Worm (Caenorhabditis elegans) whole organism, L4 larva: Measurements from ENCODE around the gene srd-2.
A peak's percentile ranks its signal among the peaks of the same experiment; 100 is the strongest.

Experiments used
- D1046.2 ChIP-seq: fragments of 200-800 bp; sonication (Bioruptor generic); IDR thresholded peaks from 2 replicates; pipeline ENCODE4 v1.3.6; 2022; ENCODE audit warnings: missing genetic modification characterization, missing compliant biosample characterization
- F10B5.3 ChIP-seq: sonication (generic microtip); optimal IDR thresholded peaks from 2 replicates; lab custom pipeline; 2016; ENCODE audit warnings: mild to moderate bottlenecking, missing genetic modification characterization, missing compliant biosample characterization
- F26F4.8 ChIP-seq: fragments of 200-800 bp; sonication (Bioruptor generic); conservative IDR thresholded peaks from 2 replicates; pipeline ENCODE4 v1.3.6; 2022; ENCODE audit warnings: missing genetic modification characterization, missing compliant biosample characterization
- F37D6.2 ChIP-seq: sonication (generic microtip); optimal IDR thresholded peaks from 2 replicates; lab custom pipeline; 2016; ENCODE audit warnings: mild to moderate bottlenecking, missing genetic modification characterization, missing compliant biosample characterization
- R02D3.7 ChIP-seq: fragments of 150-350 bp; sonication (generic microtip); optimal IDR thresholded peaks from 3 replicates; lab custom pipeline; 2014; ENCODE audit warnings: missing biosample characterization, missing genetic modification characterization
- T26A8.4 ChIP-seq: fragments of 200-800 bp; sonication (Bioruptor generic); IDR thresholded peaks from 2 replicates; pipeline ENCODE4 v1.3.6; 2022; ENCODE audit warnings: missing genetic modification characterization, missing compliant biosample characterization
- aha-1 ChIP-seq: fragments of 150-350 bp; peaks from one replicate; lab custom pipeline; 2014; ENCODE audit warnings: missing biosample characterization, missing genetic modification characterization
- ceh-62 ChIP-seq: sonication (generic microtip); optimal IDR thresholded peaks from 2 replicates; lab custom pipeline; 2017; ENCODE audit warnings: missing biosample characterization, missing genetic modification characterization
- daf-16 ChIP-seq, 3 experiments: sonication (generic microtip); optimal IDR thresholded peaks; 2 replicates each; lab custom pipeline; 2016 to 2017; ENCODE audit warnings: missing genetic modification characterization in 3 of 3, missing genetic modification reagents in 3 of 3, mild to moderate bottlenecking in 2 of 3, missing compliant biosample characterization in 2 of 3, missing biosample characterization in 1 of 3, moderate library complexity in 1 of 3
- dmd-6 ChIP-seq: fragments of 200-800 bp; sonication (Bioruptor generic); IDR thresholded peaks from 2 replicates; pipeline ENCODE4 v1.3.6; 2022; ENCODE audit warnings: missing genetic modification reagents, missing genetic modification characterization, missing compliant biosample characterization
- dmd-9 ChIP-seq: fragments of 200-800 bp; sonication (Bioruptor generic); IDR thresholded peaks from 2 replicates; pipeline ENCODE4 v1.3.6; 2022; ENCODE audit warnings: missing genetic modification reagents, missing genetic modification characterization, missing compliant biosample characterization
- dpl-1 ChIP-seq: fragments of 150-350 bp; optimal IDR thresholded peaks from 2 replicates; lab custom pipeline; 2014; ENCODE audit warnings: missing biosample characterization, missing genetic modification reagents, missing genetic modification characterization
- egl-27 ChIP-seq: sonication (generic microtip); optimal IDR thresholded peaks from 3 replicates; lab custom pipeline; 2017; ENCODE audit warnings: missing biosample characterization, missing genetic modification reagents, missing genetic modification characterization
- egl-43 ChIP-seq: fragments of 200-800 bp; sonication (Bioruptor generic); IDR thresholded peaks from 2 replicates; pipeline ENCODE4 v1.3.6; 2022; ENCODE audit warnings: missing genetic modification reagents, missing genetic modification characterization, missing compliant biosample characterization
- fkh-10 ChIP-seq: fragments of 150-350 bp; optimal IDR thresholded peaks from 2 replicates; lab custom pipeline; 2014; ENCODE audit warnings: missing biosample characterization, missing genetic modification reagents, missing genetic modification characterization
- hif-1 ChIP-seq, 2 experiments: sonication (generic microtip); optimal IDR thresholded peaks; 2 replicates each; lab custom pipeline; 2016 to 2017; ENCODE audit warnings: missing compliant biosample characterization in 2 of 2, missing genetic modification characterization in 2 of 2, missing genetic modification reagents in 2 of 2, missing genotype in 2 of 2, mild to moderate bottlenecking in 1 of 2
- hlh-30 ChIP-seq: sonication (generic microtip); optimal IDR thresholded peaks from 2 replicates; lab custom pipeline; 2017; ENCODE audit warnings: antibody characterized with exemption, mild to moderate bottlenecking, missing genetic modification characterization, missing compliant biosample characterization; ENCODE audit not compliant: insufficient read depth
- jun-1 ChIP-seq: fragments of 150-350 bp; optimal IDR thresholded peaks from 2 replicates; lab custom pipeline; 2014; ENCODE audit warnings: missing biosample characterization, missing genetic modification reagents, missing genetic modification characterization
- lir-3 ChIP-seq: sonication (generic microtip); optimal IDR thresholded peaks from 2 replicates; lab custom pipeline; 2016; ENCODE audit warnings: mild to moderate bottlenecking, missing genetic modification characterization, missing compliant biosample characterization
- madf-9 ChIP-seq: fragments of 200-800 bp; sonication (Bioruptor generic); conservative IDR thresholded peaks from 2 replicates; pipeline ENCODE4 v1.3.6; 2022; ENCODE audit warnings: missing genetic modification reagents, missing genetic modification characterization, missing compliant biosample characterization
- mdl-1 ChIP-seq, 2 experiments: fragments of 150-350 bp in 1 of 2; sonication (generic microtip) in 1 of 2; optimal IDR thresholded peaks; 2 replicates each; lab custom pipeline; 2014 to 2017; ENCODE audit warnings: missing biosample characterization in 2 of 2, missing genetic modification characterization in 2 of 2
- mxl-3 ChIP-seq: fragments of 200-800 bp; sonication (Bioruptor generic); optimal IDR thresholded peaks from 2 replicates; lab custom pipeline; 2018; ENCODE audit warnings: mild to moderate bottlenecking, missing genetic modification characterization, missing compliant biosample characterization
- nhr-11 ChIP-seq: fragments of 150-350 bp; optimal IDR thresholded peaks from 2 replicates; lab custom pipeline; 2014; ENCODE audit warnings: missing biosample characterization, missing genetic modification characterization
- nhr-25 ChIP-seq: sonication (generic microtip); optimal IDR thresholded peaks from 2 replicates; lab custom pipeline; 2017; ENCODE audit warnings: missing genetic modification characterization, mild to moderate bottlenecking, missing compliant biosample characterization, antibody characterized with exemption, moderate library complexity, borderline replicate concordance; ENCODE audit not compliant: insufficient read depth
- nhr-77 ChIP-seq: fragments of 150-350 bp; optimal IDR thresholded peaks from 2 replicates; lab custom pipeline; 2014; ENCODE audit warnings: missing biosample characterization, missing genetic modification characterization
- pqm-1 ChIP-seq: sonication (generic microtip); optimal IDR thresholded peaks from 2 replicates; lab custom pipeline; 2017; ENCODE audit warnings: missing biosample characterization, missing genetic modification characterization
- rbr-2 ChIP-seq: sonication (generic microtip); optimal IDR thresholded peaks from 2 replicates; lab custom pipeline; 2016; ENCODE audit warnings: missing genotype, missing genetic modification characterization, missing compliant biosample characterization
- saeg-2 ChIP-seq: fragments of 200-800 bp; sonication (Bioruptor generic); IDR thresholded peaks from 2 replicates; pipeline ENCODE4 v1.3.6; 2022; ENCODE audit warnings: missing genetic modification reagents, missing genetic modification characterization, missing compliant biosample characterization
- sdz-12 ChIP-seq: fragments of 200-800 bp; sonication (Bioruptor generic); optimal IDR thresholded peaks from 2 replicates; lab custom pipeline; 2018; ENCODE audit warnings: mild to moderate bottlenecking, missing genetic modification characterization, missing compliant biosample characterization
- spr-3 ChIP-seq: fragments of 200-800 bp; sonication (Bioruptor generic); optimal IDR thresholded peaks from 2 replicates; lab custom pipeline; 2018; ENCODE audit warnings: mild to moderate bottlenecking, missing genetic modification characterization, missing compliant biosample characterization
- unc-62 ChIP-seq, 3 experiments: fragments of 150-350 bp in 1 of 3; sonication (generic microtip); optimal IDR thresholded peaks in 2 of 3; peaks in 1 of 3; 1 replicate in 1 of 3; 2 replicates in 2 of 3; lab custom pipeline; 2014 to 2017; ENCODE audit warnings: missing biosample characterization in 3 of 3, missing genetic modification characterization in 3 of 3, missing genetic modification reagents in 3 of 3, missing genotype in 1 of 3
- ztf-7 ChIP-seq: fragments of 150-350 bp; optimal IDR thresholded peaks from 2 replicates; lab custom pipeline; 2014; ENCODE audit warnings: missing biosample characterization, missing genetic modification characterization

Gene srd-2

DNA sequence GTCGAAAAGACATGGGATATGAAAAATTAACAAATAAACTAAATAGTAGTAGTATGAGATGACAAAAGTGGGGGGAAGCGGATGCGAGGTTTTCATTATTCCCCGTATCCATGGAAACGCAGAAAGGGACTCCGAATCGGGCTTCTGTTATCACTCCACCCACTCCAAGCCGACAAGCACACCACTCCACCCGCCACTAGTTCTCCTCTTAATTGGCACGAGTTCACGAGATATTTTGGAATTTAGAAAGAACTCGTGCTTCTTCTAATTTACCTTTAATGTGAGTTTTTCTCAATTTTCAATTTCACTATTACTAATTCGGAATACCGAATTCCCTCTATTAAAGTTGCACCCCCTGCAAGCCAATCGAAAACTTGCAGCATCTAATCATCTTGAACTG lies 21.3 kb downstream of the srd-2 start:
- TF ChIP-seq unc-62 (GFP tag; optimal IDR thresholded peaks at IDR 0.05 in 1 of 2; lab: Kevin White, UChicago) (peak in 1 of 2 experiments; percentile 29), unc-62 (tag; optimal IDR thresholded peaks at IDR 0.05; lab: Kevin White, UChicago) (no peak), lir-3 (tag; lab: Kevin White, UChicago) (no peak), hlh-30 (no peak)

- TF ChIP-seq egl-43 (GFP tag; lab: Robert Waterston, UW), result no peak
- no peak for TF ChIP-seq dmd-9 (GFP tag; lab: Robert Waterston, UW)
- TF ChIP-seq aha-1 (tag; lab: Kevin White, UChicago), result peak; percentile 66
- no peak for TF ChIP-seq dpl-1 (GFP tag; lab: Kevin White, UChicago)
These were observed 23.6 kb downstream of the srd-2 start for ce11 chrII:10164137-10164536.

DNA sequence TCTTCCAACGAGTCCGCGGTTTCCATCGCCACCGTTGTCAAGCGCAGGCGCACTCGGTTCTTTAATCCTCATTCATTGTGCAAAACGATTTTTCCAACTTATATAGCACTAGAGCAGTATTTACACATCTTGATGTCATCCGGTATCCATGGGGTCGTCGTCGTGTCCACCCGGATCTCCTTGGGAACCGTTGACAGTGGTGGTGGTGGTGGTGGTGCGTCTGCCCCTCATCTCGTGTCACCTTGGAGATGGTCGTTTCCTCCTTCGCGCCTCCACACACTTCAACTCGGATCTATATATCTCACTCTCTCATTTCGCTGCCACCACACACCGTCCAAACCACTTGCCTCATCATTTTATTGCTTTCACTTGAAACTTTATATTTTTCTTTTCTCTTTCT lies 24.9 kb downstream of the srd-2 start:
- TF ChIP-seq nhr-11 (tag; lab: Kevin White, UChicago), result peak; percentile 24
- no peak for TF ChIP-seq ceh-62 (tag; lab: Kevin White, UChicago)
- TF ChIP-seq, all 104 proteins: peak for 1

DNA sequence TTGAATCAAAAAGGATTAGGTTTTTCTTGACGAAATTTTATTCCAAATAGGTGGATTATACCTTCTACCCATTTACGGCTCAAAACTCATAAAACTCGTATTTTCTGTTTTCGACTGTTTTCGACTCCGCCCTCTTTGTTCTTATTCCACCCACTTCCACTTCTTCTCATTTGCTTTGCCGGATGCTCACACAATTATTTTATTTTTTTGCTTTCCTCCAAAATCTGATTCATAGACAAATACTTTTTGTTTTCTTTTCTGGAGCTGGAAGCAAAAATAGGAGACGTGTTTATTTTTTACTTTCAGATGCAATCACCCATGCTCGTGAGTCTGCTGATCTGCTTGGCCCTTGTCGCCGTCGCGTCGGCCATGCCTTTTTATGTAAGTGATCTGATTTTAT lies 32.6 kb downstream of the srd-2 start, which contains the start of gene nlp-63:
TSS of gene nlp-63 (plus strand) at position 301 of the 400 bp plus-strand sequence.
- no peak for TF ChIP-seq mxl-3 (GFP tag; lab: Kevin White, UChicago)
- TF ChIP-seq T26A8.4 (GFP tag; lab: Robert Waterston, UW), result no peak
- no peak for TF ChIP-seq dmd-6 (GFP tag; lab: Robert Waterston, UW)
- TF ChIP-seq pqm-1 (tag; lab: Kevin White, UChicago), result no peak
- TF ChIP-seq fkh-10 (GFP tag; lab: Kevin White, UChicago), result no peak
- TF ChIP-seq F10B5.3 (tag; lab: Kevin White, UChicago), result no peak
- no peak for TF ChIP-seq rbr-2
- TF ChIP-seq saeg-2 (GFP tag; lab: Robert Waterston, UW), result no peak
- no peak for TF ChIP-seq ztf-7 (tag; lab: Kevin White, UChicago)
- TF ChIP-seq jun-1 (tag; lab: Kevin White, UChicago), result no peak
- no peak for TF ChIP-seq spr-3 (GFP tag; lab: Kevin White, UChicago)
- TF ChIP-seq nhr-77 (tag; lab: Kevin White, UChicago), result no peak
- no peak for TF ChIP-seq F26F4.8

DNA sequence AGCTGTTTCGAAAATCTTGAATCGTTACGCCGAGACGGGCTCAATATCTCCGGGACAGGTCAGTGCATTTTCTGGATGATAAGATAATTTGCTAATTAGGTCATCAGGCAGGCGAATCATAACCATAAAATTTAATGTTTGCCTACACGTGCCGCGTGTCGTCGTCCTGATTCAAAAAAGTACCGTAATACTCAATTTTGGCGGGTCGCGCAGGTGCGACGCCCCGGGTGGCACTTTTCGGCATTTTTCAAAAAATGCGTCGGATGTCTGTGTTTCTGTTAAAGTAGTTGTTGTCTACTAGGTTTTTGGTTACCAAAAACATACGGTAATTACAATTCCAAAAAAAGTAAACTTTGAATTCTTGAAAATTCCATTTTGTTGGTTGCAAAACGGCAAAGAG lies 40.2 kb downstream of the srd-2 start:
- TF ChIP-seq nhr-25 (tag; lab: Kevin White, UChicago) (no peak), spr-3 (GFP tag; lab: Kevin White, UChicago) (no peak), R02D3.7 (tag; lab: Kevin White, UChicago) (no peak), mdl-1 (tag; optimal IDR thresholded peaks at IDR 0.05; lab: Kevin White, UChicago) (no peak), daf-16 (GFP tag; optimal IDR thresholded peaks at IDR 0.05; lab: Kevin White, UChicago) (no peak), daf-16 (tag; optimal IDR thresholded peaks at IDR 0.05; lab: Kevin White, UChicago) (no peak), F37D6.2 (tag; lab: Kevin White, UChicago) (no peak), madf-9 (GFP tag; lab: Robert Waterston, UW) (no peak), egl-27 (tag; lab: Kevin White, UChicago) (no peak), sdz-12 (GFP tag; lab: Kevin White, UChicago) (no peak), hif-1 (tag; optimal IDR thresholded peaks at IDR 0.05; lab: Kevin White, UChicago) (no peak), ceh-62 (tag; lab: Kevin White, UChicago) (no peak), D1046.2 (GFP tag; lab: Robert Waterston, UW) (no peak)
